Fruit fly (Drosophila melanogaster): ENCODE results near the gene cnc.

- no peak for TF ChIP-seq Pif1A (GFP tag; optimal IDR thresholded peaks at IDR 0.05)
- no peak for TF ChIP-seq D1 (tag; optimal IDR thresholded peaks at IDR 0.05)
- TF ChIP-seq Snoo (tag; optimal IDR thresholded peaks at IDR 0.05), result no peak
- TF ChIP-seq gl (tag; optimal IDR thresholded peaks at IDR 0.05), result peak; percentile 43
- TF ChIP-seq CG9948 (tag; optimal IDR thresholded peaks at IDR 0.05), result no peak
- no peak for TF ChIP-seq CG8159 (tag; optimal IDR thresholded peaks at IDR 0.05)
- TF ChIP-seq CG13204 (GFP tag; optimal IDR thresholded peaks at IDR 0.05), result no peak
- no peak for TF ChIP-seq CG15710 (tag; optimal IDR thresholded peaks at IDR 0.05)
- no peak for TF ChIP-seq CG10348 (GFP tag; IDR thresholded peaks at IDR 0.05)
- TF ChIP-seq rn (GFP tag; IDR thresholded peaks at IDR 0.05), result no peak
- TF ChIP-seq CG8301 (tag; optimal IDR thresholded peaks at IDR 0.05), result peak; percentile 1
- TF ChIP-seq CG14655 (GFP tag; optimal IDR thresholded peaks at IDR 0.05), result no peak
Measured at dm6 chr3R:23214603-23215433, 11.7 kb downstream of the cnc start.

All from whole organism, pupa.